Worm (Caenorhabditis elegans): ENCODE results near the gene idpc-7.

Gene idpc-7

DNA sequence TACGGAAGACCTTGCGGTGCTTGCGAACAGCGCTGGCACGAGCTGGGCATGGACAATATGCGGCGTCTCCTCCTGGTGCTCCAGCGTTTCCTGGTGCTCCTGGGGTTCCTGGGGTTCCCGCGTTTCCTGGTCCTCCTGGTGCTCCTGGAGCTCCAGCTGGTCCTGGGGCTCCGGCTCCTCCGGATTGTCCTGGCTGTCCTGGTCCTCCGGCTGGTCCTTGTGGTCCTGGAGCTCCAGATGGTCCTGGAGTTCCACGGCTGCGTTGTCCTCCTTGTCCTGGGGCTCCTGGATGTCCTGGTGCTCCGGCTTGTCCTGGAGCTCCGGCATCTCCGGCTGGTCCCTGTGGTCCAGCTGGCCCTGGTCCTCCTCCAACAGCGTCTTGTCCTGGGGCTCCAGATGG lies 13.5 kb upstream of the idpc-7 start:
- no peak for TF ChIP-seq hlh-13 (GFP tag; optimal IDR thresholded peaks at IDR 0.05)
- no peak for TF ChIP-seq ceh-2 (tag; optimal IDR thresholded peaks at IDR 0.05)
- no peak for TF ChIP-seq sox-4 (tag; optimal IDR thresholded peaks at IDR 0.05)
- TF ChIP-seq pax-1 (tag; optimal IDR thresholded peaks at IDR 0.05) = no peak
- no peak for TF ChIP-seq ceh-24 (tag; optimal IDR thresholded peaks at IDR 0.05)
- no peak for TF ChIP-seq rnt-1 (tag; optimal IDR thresholded peaks at IDR 0.05)
- TF ChIP-seq hlh-30 (tag; optimal IDR thresholded peaks at IDR 0.05; ENCODE audit: insufficient read depth) = no peak
- no peak for TF ChIP-seq ama-1 (optimal IDR thresholded peaks at IDR 0.05)
- no peak for TF ChIP-seq npax-4 (tag; optimal IDR thresholded peaks at IDR 0.05)
- TF ChIP-seq dve-1 (tag; optimal IDR thresholded peaks at IDR 0.05) = no peak
- no peak for TF ChIP-seq sox-2 (GFP tag; IDR thresholded peaks at IDR 0.05)
- TF ChIP-seq ceh-18 (tag; optimal IDR thresholded peaks at IDR 0.05) = no peak

DNA sequence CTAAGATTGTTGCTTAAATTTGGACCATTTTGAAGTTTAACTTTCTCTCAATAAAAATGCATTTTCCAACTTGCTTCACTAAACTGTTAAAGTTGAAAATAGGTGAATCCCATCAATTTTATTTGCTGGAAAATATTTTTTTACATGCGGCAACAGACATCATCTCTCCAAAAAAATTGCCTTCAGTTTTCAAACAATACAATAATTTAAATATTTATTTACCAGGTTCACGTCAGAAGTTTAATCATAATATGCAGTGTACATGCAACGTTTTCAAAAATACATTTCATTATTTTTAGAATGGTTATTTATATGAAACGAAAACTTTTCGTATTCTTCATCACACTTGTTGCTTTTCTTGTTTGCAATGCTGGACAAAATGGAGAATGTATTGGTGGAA lies 12.1 kb upstream of the idpc-7 start, which contains the start of gene T06E4.5:
Gene T06E4.5, plus strand, starts transcription at position 301 of the 400 bp plus-strand sequence.
- no peak for TF ChIP-seq pros-1 (tag; optimal IDR thresholded peaks at IDR 0.05)
- no peak for TF ChIP-seq mec-3 (tag; optimal IDR thresholded peaks at IDR 0.05; ENCODE audit: borderline replicate concordance)
- no peak for TF ChIP-seq F13H6.1 (tag; optimal IDR thresholded peaks at IDR 0.05)
- no peak for TF ChIP-seq lim-6 (tag; optimal IDR thresholded peaks at IDR 0.05)
- TF ChIP-seq ets-4 (tag; optimal IDR thresholded peaks at IDR 0.05) = no peak
- TF ChIP-seq pha-2 (tag; optimal IDR thresholded peaks at IDR 0.05) = no peak
- no peak for TF ChIP-seq ceh-9 (tag; optimal IDR thresholded peaks at IDR 0.05)
- TF ChIP-seq hlh-13 (GFP tag; optimal IDR thresholded peaks at IDR 0.05) = no peak
- no peak for TF ChIP-seq pat-9 (tag; optimal IDR thresholded peaks at IDR 0.05)
- TF ChIP-seq pha-4 (tag; optimal IDR thresholded peaks at IDR 0.05) = no peak

DNA sequence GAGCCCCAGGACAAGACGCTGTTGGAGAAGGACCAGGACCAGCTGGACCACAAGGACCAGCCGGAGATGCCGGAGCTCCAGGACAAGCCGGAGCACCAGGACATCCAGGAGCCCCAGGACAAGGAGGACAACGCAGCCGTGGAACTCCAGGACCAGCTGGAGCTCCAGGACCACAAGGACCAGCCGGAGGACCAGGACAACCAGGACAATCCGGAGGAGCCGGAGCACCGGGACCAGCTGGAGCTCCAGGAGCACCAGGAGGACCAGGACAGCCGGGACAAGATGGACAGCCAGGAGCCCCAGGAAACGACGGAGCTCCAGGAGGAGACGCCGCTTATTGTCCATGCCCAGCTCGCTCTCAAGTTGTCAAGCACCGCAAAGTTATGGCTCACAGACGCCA lies 11.7 kb upstream of the idpc-7 start:
- no peak for TF ChIP-seq odd-2 (tag; optimal IDR thresholded peaks at IDR 0.05)
- no peak for TF ChIP-seq ceh-34 (tag; optimal IDR thresholded peaks at IDR 0.05)
- TF ChIP-seq ceh-6 (GFP tag; optimal IDR thresholded peaks at IDR 0.05) = no peak
- no peak for TF ChIP-seq fkh-10 (GFP tag; optimal IDR thresholded peaks at IDR 0.05)

DNA sequence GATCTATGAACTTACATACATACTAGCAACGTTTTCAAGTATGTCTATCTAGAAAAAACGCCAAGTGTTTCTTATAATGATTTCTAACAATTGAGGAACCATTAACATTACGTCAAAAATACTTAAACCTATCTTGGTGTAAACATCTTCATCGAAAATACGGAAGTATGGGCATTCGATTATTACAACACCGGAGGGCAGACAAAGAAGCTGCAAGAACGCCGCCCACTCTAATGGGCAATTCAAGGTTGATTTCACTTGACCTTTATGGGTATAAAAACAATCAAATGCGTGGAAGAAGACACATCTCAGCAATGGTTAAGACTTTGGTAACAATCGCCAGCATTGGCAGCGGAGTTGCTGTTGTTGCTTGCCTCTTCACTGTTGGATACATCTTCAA lies 10.8 kb upstream of the idpc-7 start, which contains the start of gene col-146:
Gene col-146, plus strand, starts transcription at position 301 of the 400 bp plus-strand sequence.
- no peak for TF ChIP-seq ceh-9 (tag; optimal IDR thresholded peaks at IDR 0.05)
- TF ChIP-seq unc-55 (GFP tag; optimal IDR thresholded peaks at IDR 0.05) = no peak
- TF ChIP-seq pha-4 (tag; optimal IDR thresholded peaks at IDR 0.05) = no peak
- no peak for TF ChIP-seq unc-86 (tag; optimal IDR thresholded peaks at IDR 0.05)

DNA sequence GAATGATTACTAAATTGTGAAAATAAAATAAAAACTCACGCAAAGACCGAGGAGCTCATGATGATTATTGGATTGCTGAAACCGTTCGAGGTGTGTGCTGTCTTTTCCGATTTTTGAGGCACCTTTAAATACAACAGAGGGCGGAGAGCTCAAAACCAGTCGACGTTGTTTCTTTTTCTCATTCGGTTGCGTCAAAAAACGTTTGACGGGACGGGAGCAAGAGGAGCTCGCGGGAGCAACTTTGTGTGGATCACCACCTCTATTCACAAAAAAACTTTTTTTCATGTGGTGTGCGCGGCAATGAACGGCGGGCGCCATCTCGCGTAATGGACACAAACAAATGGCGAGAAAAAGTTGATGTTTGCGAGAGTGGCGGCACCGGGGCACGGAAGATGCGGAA lies 10.3 kb upstream of the idpc-7 start, which contains the start of gene idpc-3:
Gene idpc-3, minus strand, starts transcription at position 101 of the 400 bp plus-strand sequence.
- TF ChIP-seq zip-5 (tag; optimal IDR thresholded peaks at IDR 0.05) = no peak
- no peak for TF ChIP-seq ahr-1 (tag; optimal IDR thresholded peaks at IDR 0.05)
- TF ChIP-seq mec-3 (tag; optimal IDR thresholded peaks at IDR 0.05; ENCODE audit: borderline replicate concordance) = no peak
- no peak for TF ChIP-seq madf-2 (tag; optimal IDR thresholded peaks at IDR 0.05)
- no peak for TF ChIP-seq ceh-9 (tag; optimal IDR thresholded peaks at IDR 0.05)
- TF ChIP-seq che-1 (tag; optimal IDR thresholded peaks at IDR 0.05) = no peak
- no peak for TF ChIP-seq C08G9.2 (tag; optimal IDR thresholded peaks at IDR 0.05)
- TF ChIP-seq ama-1 (optimal IDR thresholded peaks at IDR 0.05) = no peak
- TF ChIP-seq T23F11.4 (GFP tag; optimal IDR thresholded peaks at IDR 0.05) = no peak
- TF ChIP-seq ceh-18 (tag; optimal IDR thresholded peaks at IDR 0.05) = no peak
- no peak for TF ChIP-seq ceh-14 (tag; optimal IDR thresholded peaks at IDR 0.05)
- TF ChIP-seq ceh-34 (tag; optimal IDR thresholded peaks at IDR 0.05) = no peak
- TF ChIP-seq ceh-30 (tag; optimal IDR thresholded peaks at IDR 0.05) = no peak
- TF ChIP-seq lim-6 (tag; optimal IDR thresholded peaks at IDR 0.05) = no peak
- TF ChIP-seq ets-4 (tag; optimal IDR thresholded peaks at IDR 0.05) = no peak
